Worm (Caenorhabditis elegans) whole organism, mixed stage, embryonic: ENCODE measurements around the gene gldi-8.

ENCODE experiments used
- M03D4.4 ChIP-seq: sonication (generic microtip); optimal IDR thresholded peaks from 2 replicates; lab custom pipeline; 2017; ENCODE audit warnings: mild to moderate bottlenecking, missing genetic modification characterization, missing compliant biosample characterization
- bed-3 ChIP-seq: fragments of 200-800 bp; sonication (Bioruptor generic); optimal IDR thresholded peaks from 3 replicates; lab custom pipeline; 2018; ENCODE audit warnings: mild to moderate bottlenecking, missing genetic modification characterization, moderate library complexity, missing compliant biosample characterization
- blmp-1 ChIP-seq: fragments of 150-350 bp; optimal IDR thresholded peaks from 2 replicates; lab custom pipeline; 2014; ENCODE audit warnings: missing biosample characterization, missing genetic modification characterization
- ceh-39 ChIP-seq: fragments of 150-350 bp; optimal IDR thresholded peaks from 2 replicates; lab custom pipeline; 2014; ENCODE audit warnings: missing biosample characterization, missing genetic modification characterization
- ceh-83 ChIP-seq: fragments of 200-800 bp; sonication (Bioruptor generic); optimal IDR thresholded peaks from 2 replicates; lab custom pipeline; 2018; ENCODE audit warnings: mild to moderate bottlenecking, missing genetic modification characterization, missing compliant biosample characterization
- drap-1 ChIP-seq: fragments of 200-800 bp; sonication (Bioruptor generic); optimal IDR thresholded peaks from 3 replicates; lab custom pipeline; 2018; ENCODE audit warnings: mild to moderate bottlenecking, missing genetic modification characterization, missing compliant biosample characterization
- elt-1 ChIP-seq: sonication (generic microtip); optimal IDR thresholded peaks from 2 replicates; lab custom pipeline; 2017; ENCODE audit warnings: missing genetic modification characterization, mild to moderate bottlenecking, missing compliant biosample characterization, antibody characterized with exemption, moderate library complexity, borderline replicate concordance; ENCODE audit not compliant: insufficient read depth
- elt-3 ChIP-seq: fragments of 150-350 bp; optimal IDR thresholded peaks from 2 replicates; lab custom pipeline; 2014; ENCODE audit warnings: missing biosample characterization, missing genetic modification characterization
- flh-1 ChIP-seq: fragments of 200-800 bp; sonication (Bioruptor generic); optimal IDR thresholded peaks from 2 replicates; lab custom pipeline; 2018; ENCODE audit warnings: mild to moderate bottlenecking, missing genetic modification characterization, moderate library complexity, missing compliant biosample characterization
- ham-2 ChIP-seq: fragments of 200-800 bp; sonication (Bioruptor generic); optimal IDR thresholded peaks from 2 replicates; lab custom pipeline; 2018; ENCODE audit warnings: mild to moderate bottlenecking, missing genetic modification characterization, missing compliant biosample characterization
- hlh-1 ChIP-seq: fragments of 150-350 bp; optimal IDR thresholded peaks from 2 replicates; lab custom pipeline; 2014; ENCODE audit warnings: missing biosample characterization, missing genetic modification reagents, missing genetic modification characterization
- lin-13 ChIP-seq: fragments of 150-350 bp; optimal IDR thresholded peaks from 2 replicates; lab custom pipeline; 2014; ENCODE audit warnings: missing biosample characterization, missing genetic modification characterization
- lin-32 ChIP-seq: fragments of 200-800 bp; sonication (Bioruptor generic); optimal IDR thresholded peaks from 2 replicates; lab custom pipeline; 2018; ENCODE audit warnings: mild to moderate bottlenecking, missing genetic modification characterization, missing compliant biosample characterization
- lsy-2 ChIP-seq: fragments of 150-350 bp; optimal IDR thresholded peaks from 2 replicates; lab custom pipeline; 2014; ENCODE audit warnings: missing biosample characterization, missing genetic modification characterization
- mab-5 ChIP-seq: fragments of 150-350 bp; optimal IDR thresholded peaks from 2 replicates; lab custom pipeline; 2014; ENCODE audit warnings: missing biosample characterization, missing genetic modification characterization
- mep-1 ChIP-seq: fragments of 150-350 bp; optimal IDR thresholded peaks from 2 replicates; lab custom pipeline; 2017; ENCODE audit warnings: missing biosample characterization, missing genetic modification reagents, missing genetic modification characterization, inconsistent platforms
- mls-2 ChIP-seq: sonication (generic microtip); optimal IDR thresholded peaks from 2 replicates; lab custom pipeline; 2016; ENCODE audit warnings: mild to moderate bottlenecking, missing genetic modification characterization, moderate library complexity, missing compliant biosample characterization
- nhr-12 ChIP-seq: fragments of 150-350 bp; optimal IDR thresholded peaks from 2 replicates; lab custom pipeline; 2014; ENCODE audit warnings: missing biosample characterization, missing genetic modification characterization
- nhr-2 ChIP-seq: fragments of 150-350 bp; optimal IDR thresholded peaks from 2 replicates; lab custom pipeline; 2014; ENCODE audit warnings: missing biosample characterization, missing genetic modification characterization
- nhr-237 ChIP-seq: fragments of 150-350 bp; optimal IDR thresholded peaks from 2 replicates; lab custom pipeline; 2014; ENCODE audit warnings: missing biosample characterization, missing genetic modification characterization
- nhr-28 ChIP-seq: fragments of 150-350 bp; optimal IDR thresholded peaks from 2 replicates; lab custom pipeline; 2014; ENCODE audit warnings: missing biosample characterization, missing genetic modification characterization
- nhr-76 ChIP-seq: sonication (generic microtip); optimal IDR thresholded peaks from 2 replicates; lab custom pipeline; 2017; ENCODE audit warnings: missing biosample characterization, missing genetic modification characterization
- pha-4 ChIP-seq: fragments of 150-350 bp; optimal IDR thresholded peaks from 2 replicates; lab custom pipeline; 2018; ENCODE audit warnings: missing biosample characterization, missing genetic modification reagents, missing genetic modification characterization
- tbx-8 ChIP-seq: fragments of 200-800 bp; sonication (Bioruptor generic); optimal IDR thresholded peaks from 2 replicates; lab custom pipeline; 2018; ENCODE audit warnings: mild to moderate bottlenecking, missing genetic modification characterization, moderate library complexity, missing compliant biosample characterization
- unc-120 ChIP-seq: sonication (generic microtip); optimal IDR thresholded peaks from 2 replicates; lab custom pipeline; 2017; ENCODE audit warnings: missing genetic modification characterization, missing compliant biosample characterization; ENCODE audit not compliant: poor library complexity, severe bottlenecking
- unc-62 ChIP-seq: fragments of 150-350 bp; optimal IDR thresholded peaks from 2 replicates; lab custom pipeline; 2014; ENCODE audit warnings: missing biosample characterization, missing genetic modification reagents, missing genetic modification characterization
- zip-8 ChIP-seq: fragments of 150-350 bp; optimal IDR thresholded peaks from 2 replicates; lab custom pipeline; 2014; ENCODE audit warnings: missing biosample characterization, missing genetic modification characterization
- ztf-11 ChIP-seq: fragments of 150-350 bp; optimal IDR thresholded peaks from 2 replicates; lab custom pipeline; 2014; ENCODE audit warnings: missing biosample characterization, missing genetic modification characterization

The gldi-8 gene

ce11 chrIII:12575350-12576292 lies 23.9 kb downstream of the gldi-8 start, which contains the start of gene aakg-1:
Gene aakg-1, minus strand, starts transcription at chrIII:12575401.
- TF ChIP-seq M03D4.4 (tag; lab: Kevin White, UChicago): no peak
- TF ChIP-seq bed-3 (GFP tag; lab: Kevin White, UChicago): no peak
- TF ChIP-seq mls-2 (tag; lab: Kevin White, UChicago): no peak
- no peak for TF ChIP-seq flh-1 (GFP tag; lab: Kevin White, UChicago)
- no peak for TF ChIP-seq mab-5 (tag; lab: Kevin White, UChicago)
- peak; percentile 11 for TF ChIP-seq drap-1 (GFP tag; lab: Kevin White, UChicago)
- TF ChIP-seq lsy-2 (tag; lab: Kevin White, UChicago): peak; percentile 13
- TF ChIP-seq nhr-2 (tag; lab: Kevin White, UChicago): peak; percentile 61
- peak; percentile 42 for TF ChIP-seq hlh-1 (tag; lab: Kevin White, UChicago)
- peak; percentile 30 for TF ChIP-seq lin-13 (tag; lab: Kevin White, UChicago)
- TF ChIP-seq, all 35 proteins: peak for 5

- TF ChIP-seq zip-8 (tag; lab: Kevin White, UChicago): no peak
- no peak for TF ChIP-seq hlh-1 (tag; lab: Kevin White, UChicago)
- TF ChIP-seq blmp-1 (tag; lab: Kevin White, UChicago): no peak
Observed at ce11 chrIII:12569870-12570269, 29.7 kb downstream of the gldi-8 start.

- TF ChIP-seq ceh-83 (GFP tag; lab: Kevin White, UChicago): no peak
- no peak for TF ChIP-seq unc-62 (GFP tag; lab: Kevin White, UChicago)
- no peak for TF ChIP-seq ham-2 (GFP tag; lab: Kevin White, UChicago)
- TF ChIP-seq pha-4: no peak
- TF ChIP-seq nhr-28 (tag; lab: Kevin White, UChicago): no peak
- TF ChIP-seq lin-32 (GFP tag; lab: Kevin White, UChicago): no peak
- TF ChIP-seq hlh-1 (tag; lab: Kevin White, UChicago): no peak
- no peak for TF ChIP-seq blmp-1 (tag; lab: Kevin White, UChicago)
- TF ChIP-seq nhr-237 (tag; lab: Kevin White, UChicago): no peak
- TF ChIP-seq elt-3: no peak
- TF ChIP-seq nhr-12: no peak
- no peak for TF ChIP-seq mab-5 (tag; lab: Kevin White, UChicago)
- TF ChIP-seq ztf-11 (tag; lab: Kevin White, UChicago): no peak
- TF ChIP-seq, all 35 proteins: peak for 0
Observed at ce11 chrIII:12568962-12569361, 30.6 kb downstream of the gldi-8 start.

- TF ChIP-seq nhr-12 (no peak), ceh-39 (tag; lab: Kevin White, UChicago) (no peak), drap-1 (GFP tag; lab: Kevin White, UChicago) (no peak), lin-32 (GFP tag; lab: Kevin White, UChicago) (no peak), zip-8 (tag; lab: Kevin White, UChicago) (no peak), mab-5 (tag; lab: Kevin White, UChicago) (no peak), unc-120 (tag; lab: Kevin White, UChicago) (no peak), blmp-1 (tag; lab: Kevin White, UChicago) (no peak), ztf-11 (tag; lab: Kevin White, UChicago) (no peak), mls-2 (tag; lab: Kevin White, UChicago) (no peak)
- TF ChIP-seq, all 35 proteins: peak for 0
Observed at ce11 chrIII:12568036-12568649, 31.4 kb downstream of the gldi-8 start.

ce11 chrIII:12565791-12566190 lies 33.7 kb downstream of the gldi-8 start:
- TF ChIP-seq tbx-8 (GFP tag; lab: Kevin White, UChicago): no peak
- no peak for TF ChIP-seq mep-1 (tag; lab: Kevin White, UChicago)
- no peak for TF ChIP-seq nhr-237 (tag; lab: Kevin White, UChicago)
- no peak for TF ChIP-seq elt-1 (tag; lab: Kevin White, UChicago)
- no peak for TF ChIP-seq nhr-76 (tag; lab: Kevin White, UChicago)
- no peak for TF ChIP-seq nhr-12
- no peak for TF ChIP-seq nhr-28 (tag; lab: Kevin White, UChicago)
